Worm (Caenorhabditis elegans): Measurements from ENCODE around the gene W01C8.1.
A peak's percentile ranks its signal among the peaks of the same experiment; 100 is the strongest.

Gene W01C8.1

ce11 chrX:5692099-5692498, at the start of gene W01C8.1:
Gene W01C8.1, plus strand, starts transcription at chrX:5692399.
- no peak for TF ChIP-seq ztf-11 (tag; optimal IDR thresholded peaks at IDR 0.05)
- no peak for TF ChIP-seq nhr-43 (tag; optimal IDR thresholded peaks at IDR 0.05; ENCODE audit: poor library complexity, severe bottlenecking)
- no peak for TF ChIP-seq aly-2 (tag; optimal IDR thresholded peaks at IDR 0.05)

- no peak for TF ChIP-seq nhr-237 (tag; optimal IDR thresholded peaks at IDR 0.05)
- no peak for TF ChIP-seq daf-12 (tag; optimal IDR thresholded peaks at IDR 0.05)
- TF ChIP-seq nhr-28 (tag; optimal IDR thresholded peaks at IDR 0.05): no peak
Observed at ce11 chrX:5644112-5644511, 48.1 kb upstream of the W01C8.1 start.

- TF ChIP-seq elt-1 (tag; optimal IDR thresholded peaks at IDR 0.05) (peak; percentile 82), egl-5 (tag; optimal IDR thresholded peaks at IDR 0.05) (no peak), elt-3 (tag; optimal IDR thresholded peaks at IDR 0.05) (peak in 1 of 3 experiments; percentile 55), lin-15B (tag; optimal IDR thresholded peaks at IDR 0.05) (no peak), nhr-28 (tag; optimal IDR thresholded peaks at IDR 0.05) (no peak), nhr-23 (tag; optimal IDR thresholded peaks at IDR 0.05) (peak; percentile 44), nhr-43 (tag; optimal IDR thresholded peaks at IDR 0.05; ENCODE audit: poor library complexity, severe bottlenecking) (peak; percentile 89), nhr-25 (tag; optimal IDR thresholded peaks at IDR 0.05) (peak; percentile 76), skn-1 (tag; optimal IDR thresholded peaks at IDR 0.05) (no peak), mdl-1 (tag; optimal IDR thresholded peaks at IDR 0.05) (peak; percentile 1)
Observed at ce11 chrX:5645606-5646005, 46.6 kb upstream of the W01C8.1 start.

- TF ChIP-seq snpc-4 (tag; optimal IDR thresholded peaks at IDR 0.05): no peak
- no peak for TF ChIP-seq egl-27 (tag; optimal IDR thresholded peaks at IDR 0.05)
- no peak for TF ChIP-seq fos-1 (tag; optimal IDR thresholded peaks at IDR 0.05)
- no peak for TF ChIP-seq nhr-28 (tag; optimal IDR thresholded peaks at IDR 0.05)
- no peak for TF ChIP-seq skn-1 (tag; optimal IDR thresholded peaks at IDR 0.05)
- TF ChIP-seq elt-2 (tag; optimal IDR thresholded peaks at IDR 0.05): no peak
- TF ChIP-seq hmg-11 (tag; optimal IDR thresholded peaks at IDR 0.05): no peak
- no peak for TF ChIP-seq nhr-67 (tag; optimal IDR thresholded peaks at IDR 0.05)
- TF ChIP-seq eor-1 (tag; optimal IDR thresholded peaks at IDR 0.05): no peak
- TF ChIP-seq ceh-82 (tag; optimal IDR thresholded peaks at IDR 0.05): no peak
- no peak for TF ChIP-seq aly-2 (tag; optimal IDR thresholded peaks at IDR 0.05)
- no peak for TF ChIP-seq ceh-16 (tag; optimal IDR thresholded peaks at IDR 0.05)
- TF ChIP-seq nhr-77 (tag; optimal IDR thresholded peaks at IDR 0.05): no peak
Observed at ce11 chrX:5646951-5647423, 45.2 kb upstream of the W01C8.1 start, which contains the start of gene T22B7.3. Gene T22B7.3, plus strand, starts transcription at chrX:5647373.

ce11 chrX:5647884-5648283, 44.3 kb upstream of the W01C8.1 start, which contains the start of gene srv-7:
Gene srv-7, minus strand, starts transcription at chrX:5647984.
- TF ChIP-seq ceh-9 (tag; optimal IDR thresholded peaks at IDR 0.05): no peak

ce11 chrX:5653813-5654212, 38.4 kb upstream of the W01C8.1 start, which contains the start of gene T22B7.7:
Gene T22B7.7, minus strand, starts transcription at chrX:5654074.
- TF ChIP-seq nhr-12 (tag; optimal IDR thresholded peaks at IDR 0.05) (no peak), nfya-1 (tag; optimal IDR thresholded peaks at IDR 0.05; ENCODE audit: insufficient read depth) (peak; percentile 56), elt-2 (tag; optimal IDR thresholded peaks at IDR 0.05) (peak; percentile 18), daf-12 (tag; optimal IDR thresholded peaks at IDR 0.05) (peak; percentile 40), ceh-9 (tag; optimal IDR thresholded peaks at IDR 0.05) (no peak), pha-4 (tag; optimal IDR thresholded peaks at IDR 0.05) (peak; percentile 52), nhr-25 (tag; optimal IDR thresholded peaks at IDR 0.05) (peak; percentile 50), egl-5 (tag; optimal IDR thresholded peaks at IDR 0.05) (peak; percentile 14), pqm-1 (tag; optimal IDR thresholded peaks at IDR 0.05) (peak; percentile 33)

- TF ChIP-seq ZK546.5 (tag; optimal IDR thresholded peaks at IDR 0.05) (no peak), elt-1 (tag; optimal IDR thresholded peaks at IDR 0.05) (no peak), nhr-77 (tag; optimal IDR thresholded peaks at IDR 0.05) (no peak), mdl-1 (tag; optimal IDR thresholded peaks at IDR 0.05) (no peak), nhr-237 (tag; optimal IDR thresholded peaks at IDR 0.05) (no peak), elt-3 (tag; optimal IDR thresholded peaks at IDR 0.05) (no peak), fkh-2 (tag; optimal IDR thresholded peaks at IDR 0.05) (no peak), jun-1 (tag; optimal IDR thresholded peaks at IDR 0.05) (no peak), nhr-25 (tag; optimal IDR thresholded peaks at IDR 0.05) (no peak), egl-5 (tag; optimal IDR thresholded peaks at IDR 0.05) (no peak), nhr-76 (tag; optimal IDR thresholded peaks at IDR 0.05) (no peak), fkh-10 (GFP tag; optimal IDR thresholded peaks at IDR 0.05) (no peak)
Observed at ce11 chrX:5655601-5656000, 36.6 kb upstream of the W01C8.1 start.
